ENCODE assay signal across 3 worm cellular contexts in the genomic region with DNA sequence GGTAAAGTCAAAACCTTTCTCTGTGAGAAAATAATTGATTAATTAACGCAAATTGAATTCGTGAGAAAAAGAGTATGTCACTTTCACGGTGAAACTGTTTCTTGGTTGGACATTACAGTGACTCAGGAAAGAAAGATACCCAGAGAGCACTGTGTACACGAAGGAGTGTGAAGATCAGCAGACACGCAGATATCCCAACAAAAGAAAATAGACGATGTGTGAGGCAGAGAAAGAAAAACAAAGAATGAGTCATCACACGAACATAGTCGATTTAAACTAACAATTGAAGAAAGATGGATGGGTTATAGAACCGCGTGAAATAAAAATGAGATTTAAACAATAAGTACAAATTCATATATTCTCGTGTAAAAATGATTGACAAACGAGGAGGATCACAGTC.
TF ChIP-seq lines count a peak whose summit lies in the region.

No protein-coding gene starts in this region.

TF ChIP-seq in whole organism, L1 larva, 84 proteins besides CTCF, POLR2A, EP300 and RAD21 (continued from another document):
- TF ChIP-seq egl-13 (tag; optimal IDR thresholded peaks at IDR 0.05; lab: Kevin White, UChicago): no peak
- TF ChIP-seq ztf-11 (tag; optimal IDR thresholded peaks at IDR 0.05; lab: Kevin White, UChicago): no peak
- TF ChIP-seq fos-1 (tag; optimal IDR thresholded peaks at IDR 0.05; lab: Kevin White, UChicago): peak; percentile 94
- peak in 1 of 2 experiments; percentile 45 for TF ChIP-seq lsy-2 (tag; optimal IDR thresholded peaks at IDR 0.05; lab: Kevin White, UChicago)
- no peak for TF ChIP-seq ceh-90 (tag; optimal IDR thresholded peaks at IDR 0.05; lab: Kevin White, UChicago)
- TF ChIP-seq nhr-47 (tag; optimal IDR thresholded peaks at IDR 0.05; lab: Kevin White, UChicago): no peak
- no peak for TF ChIP-seq mdl-1 (tag; optimal IDR thresholded peaks at IDR 0.05; lab: Kevin White, UChicago)
- TF ChIP-seq nhr-84 (tag; optimal IDR thresholded peaks at IDR 0.05; lab: Kevin White, UChicago): no peak
- TF ChIP-seq ztf-4 (tag; optimal IDR thresholded peaks at IDR 0.05; lab: Kevin White, UChicago): no peak
- no peak for TF ChIP-seq ces-1 (GFP tag; optimal IDR thresholded peaks at IDR 0.05; lab: Kevin White, UChicago)
- TF ChIP-seq jun-1 (tag; optimal IDR thresholded peaks at IDR 0.05; lab: Kevin White, UChicago): peak; percentile 71
- no peak for TF ChIP-seq pqm-1 (tag; optimal IDR thresholded peaks at IDR 0.05; lab: Kevin White, UChicago)
- no peak for TF ChIP-seq unc-62 (GFP tag; optimal IDR thresholded peaks at IDR 0.05; lab: Kevin White, UChicago)
- TF ChIP-seq C34B4.2 (tag; optimal IDR thresholded peaks at IDR 0.05; lab: Kevin White, UChicago): no peak
- TF ChIP-seq rnt-1 (tag; optimal IDR thresholded peaks at IDR 0.05; lab: Kevin White, UChicago): no peak
- TF ChIP-seq snu-23 (GFP tag; optimal IDR thresholded peaks at IDR 0.05; lab: Kevin White, UChicago): peak; percentile 5
- no peak for TF ChIP-seq mef-2 (tag; optimal IDR thresholded peaks at IDR 0.05; lab: Kevin White, UChicago)
- no peak for TF ChIP-seq unc-86 (tag; optimal IDR thresholded peaks at IDR 0.05; lab: Kevin White, UChicago)
- no peak for TF ChIP-seq nhr-85 (tag; lab: Kevin White, UChicago)
- no peak for TF ChIP-seq pag-3 (tag; optimal IDR thresholded peaks at IDR 0.05; lab: Kevin White, UChicago; ENCODE audit: borderline replicate concordance, insufficient read depth)
- no peak for TF ChIP-seq nhr-77 (tag; optimal IDR thresholded peaks at IDR 0.05; lab: Kevin White, UChicago)
- no peak for TF ChIP-seq egl-27 (tag; optimal IDR thresholded peaks at IDR 0.05; lab: Kevin White, UChicago)
- no peak for TF ChIP-seq alr-1 (tag; optimal IDR thresholded peaks at IDR 0.05; lab: Kevin White, UChicago; ENCODE audit: borderline replicate concordance)
- TF ChIP-seq hlh-17 (GFP tag; optimal IDR thresholded peaks at IDR 0.05; lab: Kevin White, UChicago; ENCODE audit: borderline replicate concordance): no peak
- TF ChIP-seq ama-1 (optimal IDR thresholded peaks at IDR 0.05; lab: Kevin White, UChicago): no peak
- peak; percentile 36 for TF ChIP-seq lin-14 (GFP tag; optimal IDR thresholded peaks at IDR 0.05; lab: Kevin White, UChicago)
- TF ChIP-seq vab-15 (tag; optimal IDR thresholded peaks at IDR 0.05; lab: Kevin White, UChicago): no peak
- TF ChIP-seq snpc-4 (tag; optimal IDR thresholded peaks at IDR 0.05; lab: Kevin White, UChicago): no peak
- no peak for TF ChIP-seq fkh-4 (tag; optimal IDR thresholded peaks at IDR 0.05; lab: Kevin White, UChicago; ENCODE audit: borderline replicate concordance)
- TF ChIP-seq swsn-7 (tag; optimal IDR thresholded peaks at IDR 0.05; lab: Kevin White, UChicago): no peak
- no peak for TF ChIP-seq zag-1 (tag; optimal IDR thresholded peaks at IDR 0.05; lab: Kevin White, UChicago)
- TF ChIP-seq efl-1 (optimal IDR thresholded peaks at IDR 0.05; lab: Kevin White, UChicago): peak; percentile 6 to 49
- peak in 1 of 2 experiments; percentile 7 for TF ChIP-seq efl-1 (GFP tag; optimal IDR thresholded peaks at IDR 0.05 in 1 of 2; lab: Kevin White, UChicago)
- TF ChIP-seq tlp-1 (tag; optimal IDR thresholded peaks at IDR 0.05; lab: Kevin White, UChicago): no peak
- no peak for TF ChIP-seq mab-9 (GFP tag; IDR thresholded peaks at IDR 0.05; lab: Robert Waterston, UW)

TF ChIP-seq in whole organism, L3 larva, 47 proteins besides CTCF, POLR2A, EP300 and RAD21 (continued from another document):
- TF ChIP-seq nhr-23 (tag; optimal IDR thresholded peaks at IDR 0.05; lab: Kevin White, UChicago) (peak; percentile 21), eor-1 (tag; optimal IDR thresholded peaks at IDR 0.05; lab: Kevin White, UChicago) (no peak), ztf-4 (tag; optimal IDR thresholded peaks at IDR 0.05; lab: Kevin White, UChicago) (no peak), nhr-12 (tag; optimal IDR thresholded peaks at IDR 0.05; lab: Kevin White, UChicago) (no peak), ceh-16 (tag; optimal IDR thresholded peaks at IDR 0.05; lab: Kevin White, UChicago) (no peak), nhr-43 (tag; optimal IDR thresholded peaks at IDR 0.05; lab: Kevin White, UChicago; ENCODE audit: poor library complexity, severe bottlenecking) (no peak), ceh-9 (tag; optimal IDR thresholded peaks at IDR 0.05; lab: Kevin White, UChicago) (no peak), ceh-28 (tag; optimal IDR thresholded peaks at IDR 0.05; lab: Kevin White, UChicago) (no peak), nfya-1 (tag; optimal IDR thresholded peaks at IDR 0.05; lab: Kevin White, UChicago; ENCODE audit: insufficient read depth) (no peak), elt-1 (tag; optimal IDR thresholded peaks at IDR 0.05; lab: Kevin White, UChicago) (no peak), hmg-11 (tag; optimal IDR thresholded peaks at IDR 0.05; lab: Kevin White, UChicago) (peak; percentile 38), pha-4 (tag; optimal IDR thresholded peaks at IDR 0.05; lab: Kevin White, UChicago) (peak; percentile 79), tbx-2 (tag; optimal IDR thresholded peaks at IDR 0.05; lab: Kevin White, UChicago) (no peak), nhr-28 (tag; optimal IDR thresholded peaks at IDR 0.05; lab: Kevin White, UChicago) (no peak), ztf-11 (tag; optimal IDR thresholded peaks at IDR 0.05; lab: Kevin White, UChicago) (no peak), R02D3.7 (tag; optimal IDR thresholded peaks at IDR 0.05; lab: Kevin White, UChicago) (no peak), sea-2 (GFP tag; optimal IDR thresholded peaks at IDR 0.05; lab: Kevin White, UChicago) (no peak), fkh-2 (tag; optimal IDR thresholded peaks at IDR 0.05; lab: Kevin White, UChicago) (no peak), lin-15B (tag; optimal IDR thresholded peaks at IDR 0.05; lab: Kevin White, UChicago) (no peak), nhr-76 (tag; optimal IDR thresholded peaks at IDR 0.05; lab: Kevin White, UChicago) (no peak), aly-2 (tag; optimal IDR thresholded peaks at IDR 0.05; lab: Kevin White, UChicago) (no peak), lin-39 (tag; optimal IDR thresholded peaks at IDR 0.05; lab: Kevin White, UChicago) (no peak), ceh-82 (tag; optimal IDR thresholded peaks at IDR 0.05; lab: Kevin White, UChicago) (no peak), zag-1 (tag; optimal IDR thresholded peaks at IDR 0.05; lab: Kevin White, UChicago) (no peak), snpc-4 (tag; optimal IDR thresholded peaks at IDR 0.05; lab: Kevin White, UChicago) (no peak)

TF ChIP-seq in whole organism, L4 larva, 104 proteins besides CTCF, POLR2A, EP300 and RAD21 (continued from another document):
- TF ChIP-seq F37D6.2 (tag; optimal IDR thresholded peaks at IDR 0.05; lab: Kevin White, UChicago): no peak
- TF ChIP-seq Y105C5A.15 (GFP tag; IDR thresholded peaks at IDR 0.05; lab: Robert Waterston, UW): no peak
- no peak for TF ChIP-seq lsy-2 (tag; optimal IDR thresholded peaks at IDR 0.05; lab: Kevin White, UChicago)
- no peak for TF ChIP-seq T20F7.1 (GFP tag; optimal IDR thresholded peaks at IDR 0.05; lab: Kevin White, UChicago)
- no peak for TF ChIP-seq zfp-2 (tag; optimal IDR thresholded peaks at IDR 0.05; lab: Kevin White, UChicago)
- TF ChIP-seq aly-2 (tag; optimal IDR thresholded peaks at IDR 0.05; lab: Kevin White, UChicago): no peak
- TF ChIP-seq daf-16 (GFP tag; optimal IDR thresholded peaks at IDR 0.05; lab: Kevin White, UChicago): no peak
- no peak for TF ChIP-seq daf-16 (tag; optimal IDR thresholded peaks at IDR 0.05; lab: Kevin White, UChicago)
- TF ChIP-seq dmd-8 (GFP tag; IDR thresholded peaks at IDR 0.05; lab: Robert Waterston, UW): no peak
- TF ChIP-seq pqm-1 (tag; optimal IDR thresholded peaks at IDR 0.05; lab: Kevin White, UChicago): no peak
- no peak for TF ChIP-seq nhr-48 (tag; optimal IDR thresholded peaks at IDR 0.05; lab: Kevin White, UChicago)
- no peak for TF ChIP-seq zip-2 (tag; optimal IDR thresholded peaks at IDR 0.05; lab: Kevin White, UChicago)
- no peak for TF ChIP-seq set-16 (GFP tag; IDR thresholded peaks at IDR 0.05; lab: Robert Waterston, UW)
- no peak for TF ChIP-seq ceh-44 (GFP tag; IDR thresholded peaks at IDR 0.05; lab: Robert Waterston, UW)
- peak; percentile 62 for TF ChIP-seq nhr-6 (tag; optimal IDR thresholded peaks at IDR 0.05; lab: Kevin White, UChicago)
- TF ChIP-seq lin-13 (GFP tag; optimal IDR thresholded peaks at IDR 0.05; lab: Kevin White, UChicago): no peak
- TF ChIP-seq dmd-6 (GFP tag; IDR thresholded peaks at IDR 0.05; lab: Robert Waterston, UW): no peak
- no peak for TF ChIP-seq rbr-2 (tag; optimal IDR thresholded peaks at IDR 0.05; lab: Kevin White, UChicago)
- no peak for TF ChIP-seq ztf-11 (tag; optimal IDR thresholded peaks at IDR 0.05; lab: Kevin White, UChicago)
- TF ChIP-seq ces-1 (GFP tag; optimal IDR thresholded peaks at IDR 0.05; lab: Kevin White, UChicago): no peak
- TF ChIP-seq attf-4 (tag; optimal IDR thresholded peaks at IDR 0.05; lab: Kevin White, UChicago): no peak
- TF ChIP-seq daf-19 (GFP tag; conservative IDR thresholded peaks at IDR 0.05; lab: Robert Waterston, UW): no peak
- no peak for TF ChIP-seq lin-15B (tag; optimal IDR thresholded peaks at IDR 0.05; lab: Kevin White, UChicago)
- TF ChIP-seq T26A8.4 (GFP tag; IDR thresholded peaks at IDR 0.05; lab: Robert Waterston, UW): peak; percentile 46; the same call in 1 of the 2 replicates
- no peak for TF ChIP-seq hif-1 (tag; optimal IDR thresholded peaks at IDR 0.05; lab: Kevin White, UChicago)
- no peak for TF ChIP-seq nhr-25 (tag; optimal IDR thresholded peaks at IDR 0.05; lab: Kevin White, UChicago; ENCODE audit: borderline replicate concordance, insufficient read depth)
- TF ChIP-seq nhr-111 (GFP tag; optimal IDR thresholded peaks at IDR 0.05; lab: Kevin White, UChicago): no peak
- TF ChIP-seq ceh-32 (tag; optimal IDR thresholded peaks at IDR 0.05; lab: Kevin White, UChicago; ENCODE audit: poor library complexity): no peak
- peak; percentile 39 for TF ChIP-seq dve-1 (tag; optimal IDR thresholded peaks at IDR 0.05; lab: Kevin White, UChicago; ENCODE audit: insufficient read depth)
- TF ChIP-seq pha-4 (GFP tag; IDR thresholded peaks at IDR 0.05; lab: Robert Waterston, UW): no peak
- TF ChIP-seq pha-4 (tag; optimal IDR thresholded peaks at IDR 0.05; lab: Kevin White, UChicago): no peak
- TF ChIP-seq daf-12 (tag; optimal IDR thresholded peaks at IDR 0.05; lab: Kevin White, UChicago): no peak
- no peak for TF ChIP-seq ZK337.2 (GFP tag; IDR thresholded peaks at IDR 0.05; lab: Robert Waterston, UW)
- no peak for TF ChIP-seq unc-39 (tag; optimal IDR thresholded peaks at IDR 0.05; lab: Kevin White, UChicago)
- no peak for TF ChIP-seq mdl-1 (tag; optimal IDR thresholded peaks at IDR 0.05; lab: Kevin White, UChicago)
- peak; percentile 9 for TF ChIP-seq mes-2 (tag; optimal IDR thresholded peaks at IDR 0.05; lab: Kevin White, UChicago; ENCODE audit: poor library complexity, severe bottlenecking)
- no peak for TF ChIP-seq Y75B8A.6 (GFP tag; IDR thresholded peaks at IDR 0.05; lab: Robert Waterston, UW)
- no peak for TF ChIP-seq nhr-42 (GFP tag; IDR thresholded peaks at IDR 0.05; lab: Robert Waterston, UW)
- no peak for TF ChIP-seq ZK546.5 (tag; optimal IDR thresholded peaks at IDR 0.05; lab: Kevin White, UChicago)
- TF ChIP-seq tag-97 (GFP tag; IDR thresholded peaks at IDR 0.05; lab: Robert Waterston, UW): no peak
- TF ChIP-seq F49E8.2 (tag; optimal IDR thresholded peaks at IDR 0.05; lab: Kevin White, UChicago; ENCODE audit: borderline replicate concordance): no peak
- TF ChIP-seq nhr-10 (tag; optimal IDR thresholded peaks at IDR 0.05; lab: Kevin White, UChicago): no peak
- no peak for TF ChIP-seq aha-1 (tag; lab: Kevin White, UChicago)
- no peak for TF ChIP-seq spr-1 (tag; optimal IDR thresholded peaks at IDR 0.05; lab: Kevin White, UChicago)
- TF ChIP-seq spr-3 (GFP tag; optimal IDR thresholded peaks at IDR 0.05; lab: Kevin White, UChicago): no peak
- TF ChIP-seq jun-1 (tag; optimal IDR thresholded peaks at IDR 0.05; lab: Kevin White, UChicago): peak; percentile 43
- TF ChIP-seq Y48G9A.11 (GFP tag; IDR thresholded peaks at IDR 0.05; lab: Robert Waterston, UW): no peak
- TF ChIP-seq fkh-10 (GFP tag; optimal IDR thresholded peaks at IDR 0.05; lab: Kevin White, UChicago): no peak
- TF ChIP-seq mxl-2 (GFP tag; conservative IDR thresholded peaks at IDR 0.05; lab: Robert Waterston, UW): no peak
- TF ChIP-seq nhr-237 (tag; optimal IDR thresholded peaks at IDR 0.05; lab: Kevin White, UChicago): no peak
- TF ChIP-seq mep-1 (tag; optimal IDR thresholded peaks at IDR 0.05; lab: Kevin White, UChicago): peak; percentile 22
